Worm (Caenorhabditis elegans) whole organism, young adult: Measurements from ENCODE around the gene F46F5.1.

Experiments used
- F10E7.11 ChIP-seq: sonication (generic microtip); optimal IDR thresholded peaks from 2 replicates; lab custom pipeline; 2017; ENCODE audit warnings: mild to moderate bottlenecking, missing genetic modification characterization, moderate library complexity, missing compliant biosample characterization
- Y95B8A.8 ChIP-seq: fragments of 200-800 bp; sonication (Bioruptor generic); IDR thresholded peaks from 2 replicates; pipeline ENCODE4 v1.3.6; 2022; ENCODE audit warnings: missing genetic modification reagents, missing genetic modification characterization, missing compliant biosample characterization
- ama-1 ChIP-seq, 3 experiments: fragments of 150-350 bp in 1 of 3; sonication (generic microtip) in 2 of 3; optimal IDR thresholded peaks; 2 replicates each; lab custom pipeline; 2014 to 2018; ENCODE audit warnings: missing biosample characterization in 2 of 3, missing genetic modification characterization in 2 of 3, missing genetic modification reagents in 2 of 3
- let-526 ChIP-seq: fragments of 200-800 bp; sonication (Bioruptor generic); IDR thresholded peaks from 2 replicates; pipeline ENCODE4 v1.3.6; 2022; ENCODE audit warnings: missing genetic modification reagents, missing genetic modification characterization, missing compliant biosample characterization
- lin-35 ChIP-seq, 3 experiments: fragments of 150-350 bp in 2 of 3; sonication (generic microtip) in 1 of 3; optimal IDR thresholded peaks; 2 replicates each; lab custom pipeline; 2014 to 2018; ENCODE audit warnings: missing biosample characterization in 3 of 3, missing genetic modification characterization in 3 of 3, missing genetic modification reagents in 3 of 3
- madf-3 ChIP-seq: fragments of 200-800 bp; sonication (Bioruptor generic); IDR thresholded peaks from 2 replicates; pipeline ENCODE4 v1.3.6; 2022; ENCODE audit warnings: missing genetic modification reagents, missing genetic modification characterization, missing compliant biosample characterization
- nhr-120 ChIP-seq: fragments of 200-800 bp; sonication (Bioruptor generic); IDR thresholded peaks from 2 replicates; pipeline ENCODE4 v1.3.6; 2022; ENCODE audit warnings: missing genetic modification characterization, missing compliant biosample characterization
- nhr-90 ChIP-seq: sonication (generic microtip); optimal IDR thresholded peaks from 2 replicates; lab custom pipeline; 2016; ENCODE audit warnings: missing genotype, mild to moderate bottlenecking, missing genetic modification characterization, missing compliant biosample characterization
- sea-2 ChIP-seq: fragments of 200-800 bp; sonication (Bioruptor generic); IDR thresholded peaks from 2 replicates; pipeline ENCODE4 v1.3.6; 2022; ENCODE audit warnings: missing genetic modification characterization, missing compliant biosample characterization
- snpc-1.1 ChIP-seq: sonication (generic microtip); optimal IDR thresholded peaks from 2 replicates; lab custom pipeline; 2017; ENCODE audit warnings: missing genetic modification characterization, mild to moderate bottlenecking, missing compliant biosample characterization, antibody characterized with exemption, moderate library complexity, missing genotype, missing genetic modification reagents; ENCODE audit not compliant: insufficient read depth
- snpc-4 ChIP-seq, 5 experiments: fragments of 150-350 bp in 1 of 5; sonication (generic microtip) in 4 of 5; optimal IDR thresholded peaks; 2 replicates each; lab custom pipeline; 2014 to 2018; ENCODE audit warnings: missing genetic modification characterization in 5 of 5, missing biosample characterization in 3 of 5, antibody characterized with exemption in 2 of 5, mild to moderate bottlenecking in 2 of 5, missing compliant biosample characterization in 2 of 5, missing genotype in 2 of 5, moderate library complexity in 2 of 5, missing genetic modification reagents in 1 of 5
- unc-130 ChIP-seq: sonication (generic microtip); optimal IDR thresholded peaks from 2 replicates; lab custom pipeline; 2016; ENCODE audit warnings: missing genetic modification reagents, missing genetic modification characterization, missing compliant biosample characterization

ce11 chrII:803009-803408 is 11.3 kb upstream of the F46F5.1 start, which contains the start of gene F46F5.13:
- TF ChIP-seq sea-2 (GFP tag; lab: Robert Waterston, UW) (no peak), madf-3 (no peak), lin-35 (GFP tag; optimal IDR thresholded peaks at IDR 0.05; lab: Kevin White, UChicago) (no peak), snpc-4 (GFP tag; optimal IDR thresholded peaks at IDR 0.05; lab: Kevin White, UChicago) (no peak), snpc-4 (tag; optimal IDR thresholded peaks at IDR 0.05; lab: Kevin White, UChicago) (no peak), snpc-1.1 (tag; lab: Kevin White, UChicago) (no peak), ama-1 (optimal IDR thresholded peaks at IDR 0.05; lab: Kevin White, UChicago) (no peak), ama-1 (GFP tag; optimal IDR thresholded peaks at IDR 0.05; lab: Kevin White, UChicago) (no peak), nhr-120 (no peak), let-526 (GFP tag; lab: Robert Waterston, UW) (no peak), Y95B8A.8 (GFP tag; lab: Robert Waterston, UW) (no peak), unc-130 (GFP tag; lab: Kevin White, UChicago) (no peak), nhr-90 (tag; lab: Kevin White, UChicago) (no peak), F10E7.11 (tag; lab: Kevin White, UChicago) (no peak)
